Worm (Caenorhabditis elegans): ENCODE results near the gene C05C9.1.

Gene C05C9.1

ce11 chrX:11199155-11199554, 38.5 kb downstream of the C05C9.1 start, which contains the start of gene col-178:
Gene col-178, plus strand, starts transcription at chrX:11199455.
- TF ChIP-seq nhr-179 (tag; optimal IDR thresholded peaks at IDR 0.05) (no peak), bed-1 (GFP tag; IDR thresholded peaks at IDR 0.05) (no peak), cebp-2 (GFP tag; IDR thresholded peaks at IDR 0.05) (no peak), F22D6.2 (tag; optimal IDR thresholded peaks at IDR 0.05) (no peak), hrde-1 (tag; optimal IDR thresholded peaks at IDR 0.05; ENCODE audit: borderline replicate concordance) (no peak), fkh-3 (tag; optimal IDR thresholded peaks at IDR 0.05) (no peak), B0261.1 (tag; optimal IDR thresholded peaks at IDR 0.05) (no peak), ceh-91 (GFP tag; IDR thresholded peaks at IDR 0.05) (no peak), ceh-79 (tag; optimal IDR thresholded peaks at IDR 0.05) (no peak), D2030.7 (GFP tag; IDR thresholded peaks at IDR 0.05) (no peak), repo-1 (tag; optimal IDR thresholded peaks at IDR 0.05) (no peak), Y56A3A.18 (GFP tag; IDR thresholded peaks at IDR 0.05) (no peak)

- TF ChIP-seq ztf-28 (GFP tag; IDR thresholded peaks at IDR 0.05) (0 out of 2 replicates have a peak, but pooled peaks have one; percentile 51), zfh-2 (GFP tag; conservative IDR thresholded peaks at IDR 0.05) (peak; percentile 68; the same call in 1 of the 2 replicates), egrh-3 (GFP tag; IDR thresholded peaks at IDR 0.05) (peak; percentile 85; the same call in 1 of the 2 replicates)
Observed at ce11 chrX:11199833-11200232, 39.2 kb downstream of the C05C9.1 start.

ce11 chrX:11201165-11201564, 40.5 kb downstream of the C05C9.1 start, which contains the start of gene col-179:
Gene col-179, plus strand, starts transcription at chrX:11201465.
- TF ChIP-seq mcd-1 (GFP tag; IDR thresholded peaks at IDR 0.05) (no peak), ztf-22 (GFP tag; optimal IDR thresholded peaks at IDR 0.05) (no peak), ceh-27 (GFP tag; optimal IDR thresholded peaks at IDR 0.05) (no peak), hsf-1 (GFP tag; IDR thresholded peaks at IDR 0.05) (no peak)

- TF ChIP-seq egrh-3 (GFP tag; IDR thresholded peaks at IDR 0.05), result peak; percentile 88; the same call in 1 of the 2 replicates
- 0 out of 2 replicates have a peak, but pooled peaks have one; percentile 31 for TF ChIP-seq mcd-1 (GFP tag; IDR thresholded peaks at IDR 0.05)
- peak; percentile 72 for TF ChIP-seq zfh-2 (GFP tag; conservative IDR thresholded peaks at IDR 0.05)
Observed at ce11 chrX:11201915-11202314, 41.3 kb downstream of the C05C9.1 start.

ce11 chrX:11203773-11204172, 43.1 kb downstream of the C05C9.1 start, which contains the start of gene C34F6.11:
Gene C34F6.11, minus strand, starts transcription at chrX:11203932.
- TF ChIP-seq dpff-1 (tag; optimal IDR thresholded peaks at IDR 0.05) (no peak), nhr-80 (tag; optimal IDR thresholded peaks at IDR 0.05) (peak; percentile 62)

ce11 chrX:11206953-11207352, 46.3 kb downstream of the C05C9.1 start, which contains the start of gene hst-2:
Gene hst-2, minus strand, starts transcription at chrX:11207155.
- TF ChIP-seq D2030.7 (GFP tag; IDR thresholded peaks at IDR 0.05) (no peak), Y95B8A.8 (GFP tag; IDR thresholded peaks at IDR 0.05) (no peak), B0035.1 (tag; optimal IDR thresholded peaks at IDR 0.05) (peak; percentile 32), ets-4 (GFP tag; optimal IDR thresholded peaks at IDR 0.05) (no peak), lag-1 (GFP tag; IDR thresholded peaks at IDR 0.05) (no peak), nfyb-1 (GFP tag; IDR thresholded peaks at IDR 0.05) (peak; percentile 77), nhr-27 (tag; optimal IDR thresholded peaks at IDR 0.05) (no peak), hrde-1 (tag; optimal IDR thresholded peaks at IDR 0.05; ENCODE audit: borderline replicate concordance) (no peak), F49E8.2 (tag; optimal IDR thresholded peaks at IDR 0.05; ENCODE audit: insufficient read depth) (no peak), tlf-1 (GFP tag; optimal IDR thresholded peaks at IDR 0.05) (peak; percentile 39), mcd-1 (GFP tag; IDR thresholded peaks at IDR 0.05) (peak; percentile 70), F57A8.1 (GFP tag; optimal IDR thresholded peaks at IDR 0.05) (no peak), ceh-58 (GFP tag; IDR thresholded peaks at IDR 0.05) (no peak), F39B2.1 (GFP tag; IDR thresholded peaks at IDR 0.05) (no peak), nhr-90 (tag; optimal IDR thresholded peaks at IDR 0.05) (no peak), efl-1 (GFP tag; optimal IDR thresholded peaks at IDR 0.05) (no peak), F22D6.2 (tag; optimal IDR thresholded peaks at IDR 0.05) (peak; percentile 37), ztf-26 (tag; optimal IDR thresholded peaks at IDR 0.05) (peak; percentile 24), mxl-1 (tag; optimal IDR thresholded peaks at IDR 0.05) (no peak), madf-6 (GFP tag; IDR thresholded peaks at IDR 0.05) (no peak), let-607 (tag; optimal IDR thresholded peaks at IDR 0.05) (peak in 1 of 2 experiments; percentile 75), ztf-18 (tag; optimal IDR thresholded peaks at IDR 0.05) (peak; percentile 95), B0261.1 (tag; optimal IDR thresholded peaks at IDR 0.05) (no peak), Y56A3A.18 (GFP tag; IDR thresholded peaks at IDR 0.05) (peak; percentile 82)
